Worm (Caenorhabditis elegans): ENCODE results near the gene F35A5.5.

Gene F35A5.5

ce11 chrX:3787431-3788076, 8.0 kb downstream of the F35A5.5 start, which contains the start of gene pmpl-1 (continued):
- no peak for TF ChIP-seq grh-1 (GFP tag; IDR thresholded peaks at IDR 0.05)
- no peak for TF ChIP-seq aly-2 (tag; optimal IDR thresholded peaks at IDR 0.05)
- no peak for TF ChIP-seq nhr-76 (tag; optimal IDR thresholded peaks at IDR 0.05)
- TF ChIP-seq nhr-11 (tag; optimal IDR thresholded peaks at IDR 0.05), result no peak
- peak; percentile 44 for TF ChIP-seq C16A3.4 (tag; optimal IDR thresholded peaks at IDR 0.05)
- peak; percentile 89 for TF ChIP-seq lin-14 (GFP tag; optimal IDR thresholded peaks at IDR 0.05)
- no peak for TF ChIP-seq ceh-8 (GFP tag; optimal IDR thresholded peaks at IDR 0.05)
- no peak for TF ChIP-seq sup-37 (GFP tag; optimal IDR thresholded peaks at IDR 0.05)
- no peak for TF ChIP-seq mab-9 (GFP tag; IDR thresholded peaks at IDR 0.05)
- TF ChIP-seq irx-1 (tag; optimal IDR thresholded peaks at IDR 0.05), result peak; percentile 36
- peak; percentile 79 for TF ChIP-seq mep-1 (tag; optimal IDR thresholded peaks at IDR 0.05)
- TF ChIP-seq ces-1 (GFP tag; optimal IDR thresholded peaks at IDR 0.05), result no peak
- TF ChIP-seq zag-1 (tag; optimal IDR thresholded peaks at IDR 0.05), result no peak
- no peak for TF ChIP-seq ceh-88 (GFP tag; IDR thresholded peaks at IDR 0.05)
- no peak for TF ChIP-seq unc-30 (tag; optimal IDR thresholded peaks at IDR 0.05)
- TF ChIP-seq aha-1 (tag; optimal IDR thresholded peaks at IDR 0.05), result no peak
- no peak for TF ChIP-seq egl-13 (tag; optimal IDR thresholded peaks at IDR 0.05)
- no peak for TF ChIP-seq nhr-28 (tag; optimal IDR thresholded peaks at IDR 0.05)
- TF ChIP-seq rnt-1 (tag; optimal IDR thresholded peaks at IDR 0.05), result peak; percentile 50
- peak; percentile 80 for TF ChIP-seq snu-23 (GFP tag; optimal IDR thresholded peaks at IDR 0.05)
- no peak for TF ChIP-seq sox-4 (tag; optimal IDR thresholded peaks at IDR 0.05)
- TF ChIP-seq lin-15B (tag; optimal IDR thresholded peaks at IDR 0.05), result no peak
- peak in 2 of 3 experiments; percentile 8 to 17 for TF ChIP-seq ceh-82 (tag; optimal IDR thresholded peaks at IDR 0.05)
- no peak for TF ChIP-seq efl-3 (GFP tag; optimal IDR thresholded peaks at IDR 0.05)
- no peak for TF ChIP-seq ceh-63 (GFP tag; optimal IDR thresholded peaks at IDR 0.05)
- TF ChIP-seq nhr-90 (tag; optimal IDR thresholded peaks at IDR 0.05; ENCODE audit: poor library complexity), result peak; percentile 72
- peak; percentile 51 for TF ChIP-seq nhr-47 (tag; optimal IDR thresholded peaks at IDR 0.05)
- TF ChIP-seq zip-4 (GFP tag; optimal IDR thresholded peaks at IDR 0.05), result no peak
- TF ChIP-seq snpc-4 (tag; optimal IDR thresholded peaks at IDR 0.05), result no peak
- TF ChIP-seq fos-1 (tag; optimal IDR thresholded peaks at IDR 0.05), result no peak
- TF ChIP-seq nhr-77 (tag; optimal IDR thresholded peaks at IDR 0.05), result no peak
- TF ChIP-seq ztf-4 (tag; optimal IDR thresholded peaks at IDR 0.05), result no peak
- no peak for TF ChIP-seq hlh-4 (tag; optimal IDR thresholded peaks at IDR 0.05)
- TF ChIP-seq sptf-1 (tag; optimal IDR thresholded peaks at IDR 0.05), result no peak
- peak; percentile 50 for TF ChIP-seq tbx-2 (tag; optimal IDR thresholded peaks at IDR 0.05)
- TF ChIP-seq mef-2 (tag; optimal IDR thresholded peaks at IDR 0.05), result no peak
- TF ChIP-seq elt-3 (tag; optimal IDR thresholded peaks at IDR 0.05), result peak in 3 of 6 experiments; percentile 28 to 67 (median 48)
- no peak for TF ChIP-seq ets-5 (GFP tag; IDR thresholded peaks at IDR 0.05)
- TF ChIP-seq mdl-1 (tag; optimal IDR thresholded peaks at IDR 0.05), result peak in 1 of 2 experiments; percentile 73
- no peak for TF ChIP-seq skn-1 (tag; optimal IDR thresholded peaks at IDR 0.05)
- peak; percentile 80 for TF ChIP-seq nhr-71 (tag; optimal IDR thresholded peaks at IDR 0.05)
- TF ChIP-seq lin-13 (GFP tag; optimal IDR thresholded peaks at IDR 0.05), result no peak
- TF ChIP-seq hpl-2 (GFP tag; optimal IDR thresholded peaks at IDR 0.05), result no peak

All from whole organism, L1 larva.